Worm (Caenorhabditis elegans) whole organism, L4/young adult: ENCODE results near the gene Y50E8A.6.

Experiments used
- dao-5 ChIP-seq: sonication (generic microtip); optimal IDR thresholded peaks from 2 replicates; lab custom pipeline; 2016; ENCODE audit warnings: missing genotype, missing genetic modification characterization, moderate library complexity, missing compliant biosample characterization
- him-1 ChIP-seq: sonication (generic microtip); optimal IDR thresholded peaks from 2 replicates; lab custom pipeline; 2016; ENCODE audit warnings: missing genotype, missing genetic modification reagents, missing genetic modification characterization, missing compliant biosample characterization

ce11 chrV:14773048-14773447, 31.9 kb upstream of the Y50E8A.6 start, which contains the start of gene haf-7:
- no peak for TF ChIP-seq him-1
- TF ChIP-seq dao-5 = no peak
